Fruit fly (Drosophila melanogaster) Kc167 (cell line): ENCODE data around the gene Dif.

Experiments
- Myc ChIP-seq: fragments of >200 bp; optimal IDR thresholded peaks from 2 replicates; lab custom pipeline; 2017; ENCODE audit warnings: missing external identifiers
- Sin3A ChIP-seq: fragments of >200 bp; optimal IDR thresholded peaks from 2 replicates; lab custom pipeline; 2018; ENCODE audit warnings: missing external identifiers
- h ChIP-seq: fragments of >200 bp; optimal IDR thresholded peaks from 3 replicates; lab custom pipeline; 2018; ENCODE audit warnings: missing external identifiers
- insv ChIP-seq: fragments of >200 bp; optimal IDR thresholded peaks from 3 replicates; lab custom pipeline; 2018; ENCODE audit warnings: missing external identifiers
- psq ChIP-seq: fragments of >200 bp; optimal IDR thresholded peaks from 2 replicates; lab custom pipeline; 2017; ENCODE audit warnings: missing external identifiers

DNA sequence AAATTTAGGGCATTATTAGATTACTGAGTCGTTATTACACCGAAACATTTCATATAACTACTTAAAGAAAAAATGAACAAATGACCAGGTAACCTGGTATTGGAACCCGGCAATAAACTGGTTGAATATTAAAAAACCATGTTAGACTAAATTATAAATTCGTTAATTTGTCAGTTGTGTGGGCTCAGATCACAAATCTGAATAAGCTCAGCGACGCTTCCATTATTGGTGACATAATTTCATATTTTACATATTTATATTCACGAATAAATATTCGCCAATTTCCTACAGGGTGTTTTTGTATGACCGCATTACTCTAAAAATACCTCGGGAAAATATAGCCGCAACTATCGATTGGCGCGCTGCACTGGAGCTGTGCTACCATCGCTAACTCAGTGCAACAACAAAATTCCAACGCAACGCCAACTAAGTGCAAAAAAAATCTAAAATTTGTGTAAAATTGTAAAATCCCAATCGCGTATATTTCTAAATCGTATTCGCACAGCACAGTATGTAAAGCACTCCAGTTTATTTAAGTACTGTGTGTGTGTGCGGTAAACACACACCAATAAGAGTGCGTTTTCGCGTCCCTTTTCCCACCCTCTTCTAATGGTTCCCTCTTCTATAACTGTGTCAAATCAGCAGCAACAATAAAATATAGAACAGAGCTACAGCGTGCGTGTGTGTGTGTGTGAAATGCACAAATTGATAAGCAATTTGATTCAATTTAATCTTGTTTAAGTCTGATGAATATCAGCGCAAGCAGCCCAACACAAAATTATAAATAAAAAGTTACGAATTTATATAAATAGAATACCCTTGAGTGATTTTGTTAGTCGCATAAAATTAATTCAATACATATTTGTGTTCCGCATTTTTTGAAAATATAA, 48.4 kb downstream of the Dif start, which contains the start of gene CLIP-190:
- TF ChIP-seq psq (lab: Kevin White, UChicago): no peak
- no peak for TF ChIP-seq h (lab: Kevin White, UChicago)
- no peak for TF ChIP-seq Myc (lab: Kevin White, UChicago)
- TF ChIP-seq insv (lab: Kevin White, UChicago): no peak
- TF ChIP-seq Sin3A (lab: Kevin White, UChicago): no peak
